Worm (Caenorhabditis elegans) whole organism, mixed stage, embryonic: ENCODE measurements around the gene srxa-18.

ENCODE experiments used
- bed-3 ChIP-seq: fragments of 200-800 bp; sonication (Bioruptor generic); optimal IDR thresholded peaks from 3 replicates; lab custom pipeline; 2018; ENCODE audit warnings: mild to moderate bottlenecking, missing genetic modification characterization, moderate library complexity, missing compliant biosample characterization
- blmp-1 ChIP-seq: fragments of 150-350 bp; optimal IDR thresholded peaks from 2 replicates; lab custom pipeline; 2014; ENCODE audit warnings: missing biosample characterization, missing genetic modification characterization
- ces-1 ChIP-seq: fragments of 150-350 bp; optimal IDR thresholded peaks from 2 replicates; lab custom pipeline; 2014; ENCODE audit warnings: missing biosample characterization, missing genetic modification reagents, missing genetic modification characterization
- flh-1 ChIP-seq: fragments of 200-800 bp; sonication (Bioruptor generic); optimal IDR thresholded peaks from 2 replicates; lab custom pipeline; 2018; ENCODE audit warnings: mild to moderate bottlenecking, missing genetic modification characterization, moderate library complexity, missing compliant biosample characterization
- lsy-2 ChIP-seq: fragments of 150-350 bp; optimal IDR thresholded peaks from 2 replicates; lab custom pipeline; 2014; ENCODE audit warnings: missing biosample characterization, missing genetic modification characterization
- unc-62 ChIP-seq: fragments of 150-350 bp; optimal IDR thresholded peaks from 2 replicates; lab custom pipeline; 2014; ENCODE audit warnings: missing biosample characterization, missing genetic modification reagents, missing genetic modification characterization

DNA sequence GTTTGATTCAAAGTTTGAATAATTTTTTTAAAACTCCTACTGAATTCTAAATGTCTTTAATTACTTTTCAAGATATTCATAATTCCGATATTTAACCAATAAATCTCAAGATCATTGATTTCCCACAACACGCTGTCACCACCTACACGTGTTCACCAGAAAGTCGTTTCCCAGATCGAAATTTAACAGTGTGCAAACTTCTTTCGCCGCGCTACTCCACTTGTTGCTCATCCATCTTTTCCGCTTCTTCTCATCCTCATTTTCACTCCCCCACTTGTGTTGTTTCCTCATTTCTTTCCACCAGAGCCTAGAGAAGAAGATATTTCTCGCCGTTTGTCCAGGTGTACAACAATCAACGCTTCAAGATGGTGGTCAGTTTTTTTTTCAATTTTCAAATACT lies 24.9 kb upstream of the srxa-18 start, which contains the start of gene C51E3.9:
- TF ChIP-seq bed-3 (GFP tag; lab: Kevin White, UChicago) (no peak), unc-62 (GFP tag; lab: Kevin White, UChicago) (no peak), ces-1 (no peak), blmp-1 (no peak), lsy-2 (tag; lab: Kevin White, UChicago) (no peak), flh-1 (GFP tag; lab: Kevin White, UChicago) (no peak)
